Fruit fly (Drosophila melanogaster): ENCODE data around the gene JMJD6.

The JMJD6 gene

dm6 chr3R:22368777-22369214 lies 6.6 kb upstream of the JMJD6 start:
- TF ChIP-seq Jarid2 (GFP tag; optimal IDR thresholded peaks at IDR 0.05) (peak; percentile 37), zen2 (GFP tag; IDR thresholded peaks at IDR 0.05; ENCODE audit: partially characterized antibody) (no peak), CG18011 (GFP tag; optimal IDR thresholded peaks at IDR 0.05) (no peak), toy (GFP tag; IDR thresholded peaks at IDR 0.05) (0 out of 2 replicates have a peak, but pooled peaks have one; percentile 51), C15 (GFP tag; IDR thresholded peaks at IDR 0.05) (0 out of 3 replicates have a peak, but pooled peaks have one; percentile 49), CG13296 (GFP tag; optimal IDR thresholded peaks at IDR 0.05) (peak; percentile 59), Mrtf (GFP tag; IDR thresholded peaks at IDR 0.05) (peak; percentile 55; the same call in 2 of the 3 replicates), ATbp (GFP tag; optimal IDR thresholded peaks at IDR 0.05) (peak; percentile 54), CG11085 (GFP tag; IDR thresholded peaks at IDR 0.05) (no peak; the same call in 1 of the 2 replicates), eve (GFP tag; optimal IDR thresholded peaks at IDR 0.05) (no peak), CG8388 (GFP tag; optimal IDR thresholded peaks at IDR 0.05) (no peak), Xrp1 (GFP tag; IDR thresholded peaks at IDR 0.05) (no peak; the same call in 1 of the 2 replicates), Ssrp (tag; optimal IDR thresholded peaks at IDR 0.05) (peak; percentile 48), rib (GFP tag; IDR thresholded peaks at IDR 0.05) (no peak), gem (tag; optimal IDR thresholded peaks at IDR 0.05) (peak; percentile 76), Max (GFP tag; optimal IDR thresholded peaks at IDR 0.05) (no peak), Bgb (GFP tag; IDR thresholded peaks at IDR 0.05; ENCODE audit: partially characterized antibody) (no peak), CG7963 (GFP tag; IDR thresholded peaks at IDR 0.05; ENCODE audit: partially characterized antibody) (no peak), stwl (tag; optimal IDR thresholded peaks at IDR 0.05) (no peak), Sox100B (GFP tag; optimal IDR thresholded peaks at IDR 0.05) (no peak), CoRest (tag; optimal IDR thresholded peaks at IDR 0.05) (peak; percentile 67), sqz (GFP tag; optimal IDR thresholded peaks at IDR 0.05) (no peak), CG10274 (GFP tag; optimal IDR thresholded peaks at IDR 0.05) (no peak), CG2889 (GFP tag; IDR thresholded peaks at IDR 0.05) (peak; percentile 74), CG12299 (tag; optimal IDR thresholded peaks at IDR 0.05) (peak; percentile 31), ham (GFP tag; IDR thresholded peaks at IDR 0.05) (peak; percentile 37; the same call in 1 of the 2 replicates), tap (tag; optimal IDR thresholded peaks at IDR 0.05) (no peak), Atf-2 (GFP tag; optimal IDR thresholded peaks at IDR 0.05) (no peak), grn (GFP tag; optimal IDR thresholded peaks at IDR 0.05) (no peak), H15 (GFP tag; IDR thresholded peaks at IDR 0.05) (peak; percentile 29; the same call in 1 of the 3 replicates), nerfin-2 (GFP tag; IDR thresholded peaks at IDR 0.05; ENCODE audit: partially characterized antibody) (no peak), tin (GFP tag; optimal IDR thresholded peaks at IDR 0.05) (peak; percentile 46), tx (GFP tag; optimal IDR thresholded peaks at IDR 0.05) (no peak), kay (GFP tag; optimal IDR thresholded peaks at IDR 0.05) (peak; percentile 60), CG14050 (GFP tag; IDR thresholded peaks at IDR 0.05) (peak; percentile 78), CG12071 (GFP tag; optimal IDR thresholded peaks at IDR 0.05) (peak; percentile 6), Sry-δ (GFP tag; optimal IDR thresholded peaks at IDR 0.05) (no peak), sd (tag; optimal IDR thresholded peaks at IDR 0.05) (no peak), disco-r (GFP tag; optimal IDR thresholded peaks at IDR 0.05) (no peak), CG2129 (GFP tag; IDR thresholded peaks at IDR 0.05; ENCODE audit: partially characterized antibody) (no peak), pum (GFP tag; optimal IDR thresholded peaks at IDR 0.05) (no peak), CG11723 (GFP tag; optimal IDR thresholded peaks at IDR 0.05) (no peak), her (GFP tag; optimal IDR thresholded peaks at IDR 0.05) (no peak), CG12942 (GFP tag; optimal IDR thresholded peaks at IDR 0.05) (peak; percentile 26), CG11696 (GFP tag; IDR thresholded peaks at IDR 0.05) (no peak), CG14441 (GFP tag; IDR thresholded peaks at IDR 0.05) (peak; percentile 78), CG6791 (GFP tag; IDR thresholded peaks at IDR 0.05; ENCODE audit: partially characterized antibody) (0 out of 3 replicates have a peak, but pooled peaks have one; percentile 4), mam (GFP tag; optimal IDR thresholded peaks at IDR 0.05) (peak; percentile 71), CG7987 (GFP tag; optimal IDR thresholded peaks at IDR 0.05) (no peak), E2f1 (GFP tag; IDR thresholded peaks at IDR 0.05) (peak; percentile 60)

Data from whole organism, embryonic.